Worm (Caenorhabditis elegans): ENCODE data around the gene T26G10.5.
"Not testable (repeated sequence)": the region's sequence is repeated elsewhere in the genome, so short reads cannot be mapped to it uniquely, and the experiment has no call there.

- TF ChIP-seq flt-1 (GFP tag; IDR thresholded peaks at IDR 0.05); T22C8.4 (GFP tag; IDR thresholded peaks at IDR 0.05); cog-1 (tag; optimal IDR thresholded peaks at IDR 0.05); klf-2 (GFP tag; conservative IDR thresholded peaks at IDR 0.05); ztf-23 (GFP tag; IDR thresholded peaks at IDR 0.05); med-1 (GFP tag; optimal IDR thresholded peaks at IDR 0.05; ENCODE audit: insufficient read depth): not testable (repeated sequence)
These were observed 17.9 kb downstream of the T26G10.5 start for ce11 chrIII:9408304-9408703.

Measured in whole organism, midembryonic.